Fruit fly (Drosophila melanogaster) whole organism, prepupa: ENCODE data around the gene vig.

Experiments
- CG10669 ChIP-seq: fragments of 200-800 bp; sonication (Bioruptor generic); optimal IDR thresholded peaks from 3 replicates; lab custom pipeline; 2018; ENCODE audit warnings: missing biosample characterization, mild to moderate bottlenecking, missing genetic modification characterization, moderate library complexity
- CG11294 ChIP-seq: fragments of 200-800 bp; sonication (Bioruptor generic); IDR thresholded peaks from 2 replicates; pipeline ENCODE4 v1.3.6; 2022; ENCODE audit warnings: missing biosample characterization, missing genetic modification characterization
- CG11762 ChIP-seq: fragments of 200-800 bp; sonication (Bioruptor generic); optimal IDR thresholded peaks from 3 replicates; lab custom pipeline; 2016; ENCODE audit warnings: missing biosample characterization, missing genetic modification characterization; ENCODE audit not compliant: insufficient read depth
- CG11902 ChIP-seq: fragments of 200-800 bp; sonication (Bioruptor generic); optimal IDR thresholded peaks from 3 replicates; lab custom pipeline; 2016; ENCODE audit warnings: missing biosample characterization, missing genetic modification characterization
- CG15336 ChIP-seq: fragments of 200-800 bp; sonication (Bioruptor generic); IDR thresholded peaks from 2 replicates; pipeline ENCODE4 v1.3.6; 2022; ENCODE audit warnings: missing biosample characterization, missing genetic modification characterization
- CG16779 ChIP-seq: fragments of 200-800 bp; sonication (Bioruptor generic); optimal IDR thresholded peaks from 3 replicates; lab custom pipeline; 2017; ENCODE audit warnings: missing biosample characterization, mild to moderate bottlenecking, missing genetic modification characterization
- CG32006 ChIP-seq: fragments of 200-800 bp; sonication (Bioruptor generic); optimal IDR thresholded peaks from 3 replicates; lab custom pipeline; 2017; ENCODE audit warnings: missing biosample characterization, mild to moderate bottlenecking, missing genetic modification characterization
- CG34406 ChIP-seq: fragments of 200-800 bp; sonication (Bioruptor generic); optimal IDR thresholded peaks from 3 replicates; lab custom pipeline; 2016; ENCODE audit warnings: missing biosample characterization, missing genetic modification characterization
- CG4318 ChIP-seq: fragments of 200-800 bp; sonication (Bioruptor generic); optimal IDR thresholded peaks from 3 replicates; lab custom pipeline; 2017; ENCODE audit warnings: missing biosample characterization, mild to moderate bottlenecking, missing genetic modification characterization
- CG6163 ChIP-seq: fragments of 200-800 bp; sonication (Bioruptor generic); IDR thresholded peaks from 3 replicates; pipeline ENCODE4 v1.3.6; 2022; ENCODE audit warnings: missing biosample characterization, missing genetic modification characterization
- CG6792 ChIP-seq: fragments of 200-800 bp; sonication (Bioruptor generic); optimal IDR thresholded peaks from 3 replicates; lab custom pipeline; 2016; ENCODE audit warnings: missing biosample characterization, missing genetic modification characterization
- CG6808 ChIP-seq: fragments of 200-800 bp; sonication (Bioruptor generic); optimal IDR thresholded peaks from 3 replicates; lab custom pipeline; 2017; ENCODE audit warnings: missing biosample characterization, missing genetic modification characterization, mild to moderate bottlenecking, moderate library complexity, missing genetic modification reagents
- CG6854 ChIP-seq: fragments of 200-800 bp; sonication (Bioruptor generic); optimal IDR thresholded peaks from 2 replicates; lab custom pipeline; 2017; ENCODE audit warnings: missing biosample characterization, mild to moderate bottlenecking, missing genetic modification characterization
- CG7368 ChIP-seq: fragments of 200-800 bp; sonication (Bioruptor generic); optimal IDR thresholded peaks from 3 replicates; lab custom pipeline; 2016; ENCODE audit warnings: missing biosample characterization, missing genetic modification characterization
- CG8119 ChIP-seq: fragments of 200-800 bp; sonication (Bioruptor generic); IDR thresholded peaks from 3 replicates; pipeline ENCODE4 v1.3.6; 2022; ENCODE audit warnings: missing biosample characterization, missing genetic modification characterization
- CG8319 ChIP-seq: fragments of 200-800 bp; sonication (Bioruptor generic); optimal IDR thresholded peaks from 3 replicates; lab custom pipeline; 2016; ENCODE audit warnings: missing biosample characterization, missing genetic modification characterization
- CG8632 ChIP-seq: fragments of 200-800 bp; sonication (Bioruptor generic); optimal IDR thresholded peaks from 3 replicates; lab custom pipeline; 2016; ENCODE audit warnings: missing biosample characterization, missing genetic modification characterization
- CG9139 ChIP-seq: fragments of 200-800 bp; sonication (Bioruptor generic); optimal IDR thresholded peaks from 3 replicates; lab custom pipeline; 2017; ENCODE audit warnings: missing biosample characterization, mild to moderate bottlenecking, missing genetic modification characterization
- Eip75B ChIP-seq: fragments of 200-800 bp; sonication (Bioruptor generic); optimal IDR thresholded peaks from 3 replicates; lab custom pipeline; 2016; ENCODE audit warnings: missing biosample characterization, missing genetic modification characterization
- Eip78C ChIP-seq: fragments of 200-800 bp; sonication (Bioruptor generic); peaks from one replicate; lab custom pipeline; 2016; ENCODE audit warnings: missing biosample characterization, missing genetic modification characterization
- Eip93F ChIP-seq: fragments of 200-800 bp; sonication (Bioruptor generic); optimal IDR thresholded peaks from 2 replicates; lab custom pipeline; 2016; ENCODE audit warnings: missing biosample characterization, mild to moderate bottlenecking, missing genetic modification characterization
- Ets21C ChIP-seq: fragments of 200-800 bp; sonication (Bioruptor generic); optimal IDR thresholded peaks from 3 replicates; lab custom pipeline; 2016; ENCODE audit warnings: missing biosample characterization, missing genetic modification characterization
- Ets96B ChIP-seq: fragments of 200-800 bp; optimal IDR thresholded peaks from 2 replicates; lab custom pipeline; 2019; ENCODE audit warnings: missing biosample characterization, mild to moderate bottlenecking, missing genetic modification characterization, moderate library complexity
- Gug ChIP-seq: fragments of 200-800 bp; sonication (Bioruptor generic); IDR thresholded peaks from 2 replicates; pipeline ENCODE4 v1.3.6; 2022; ENCODE audit warnings: missing biosample characterization, missing genetic modification characterization
- Hr39 ChIP-seq: fragments of 200-800 bp; sonication (Bioruptor generic); optimal IDR thresholded peaks from 2 replicates; lab custom pipeline; 2016; ENCODE audit warnings: missing biosample characterization, missing genetic modification characterization
- Lpt ChIP-seq: fragments of 200-800 bp; sonication (Bioruptor generic); optimal IDR thresholded peaks from 3 replicates; lab custom pipeline; 2016; ENCODE audit warnings: missing biosample characterization, missing genetic modification characterization
- Met ChIP-seq: fragments of 200-800 bp; sonication (Bioruptor generic); optimal IDR thresholded peaks from 3 replicates; lab custom pipeline; 2016; ENCODE audit warnings: missing biosample characterization, missing genetic modification characterization
- Smox ChIP-seq: fragments of 200-800 bp; sonication (Bioruptor generic); optimal IDR thresholded peaks from 3 replicates; lab custom pipeline; 2016; ENCODE audit warnings: missing biosample characterization, missing genetic modification characterization
- Sox102F ChIP-seq: fragments of 200-800 bp; sonication (Bioruptor generic); optimal IDR thresholded peaks from 2 replicates; lab custom pipeline; 2016; ENCODE audit warnings: missing biosample characterization, mild to moderate bottlenecking, missing genetic modification characterization
- Sox14 ChIP-seq: fragments of 200-800 bp; sonication (Bioruptor generic); optimal IDR thresholded peaks from 3 replicates; lab custom pipeline; 2016; ENCODE audit warnings: missing biosample characterization, missing genetic modification characterization
- Sox15 ChIP-seq: fragments of 200-800 bp; sonication (Bioruptor generic); optimal IDR thresholded peaks from 3 replicates; lab custom pipeline; 2016; ENCODE audit warnings: missing biosample characterization, missing genetic modification characterization
- acj6 ChIP-seq: fragments of 200-800 bp; sonication (Bioruptor generic); optimal IDR thresholded peaks from 3 replicates; lab custom pipeline; 2016; ENCODE audit warnings: missing biosample characterization, missing genetic modification characterization
- cyc ChIP-seq: fragments of 200-800 bp; sonication (Bioruptor generic); optimal IDR thresholded peaks from 3 replicates; lab custom pipeline; 2016; ENCODE audit warnings: missing biosample characterization, missing genetic modification characterization
- dac ChIP-seq: fragments of 200-800 bp; sonication (Bioruptor generic); optimal IDR thresholded peaks from 2 replicates; lab custom pipeline; 2017; ENCODE audit warnings: missing biosample characterization, mild to moderate bottlenecking, missing genetic modification characterization
- esn ChIP-seq: fragments of 200-800 bp; sonication (Bioruptor generic); optimal IDR thresholded peaks from 2 replicates; lab custom pipeline; 2016; ENCODE audit warnings: missing biosample characterization, mild to moderate bottlenecking, missing genetic modification characterization, moderate library complexity
- fd59A ChIP-seq: fragments of 200-800 bp; sonication (Bioruptor generic); optimal IDR thresholded peaks from 2 replicates; lab custom pipeline; 2017; ENCODE audit warnings: missing biosample characterization, mild to moderate bottlenecking, missing genetic modification characterization, missing genetic modification reagents
- fd85E ChIP-seq: fragments of 200-800 bp; sonication (Bioruptor generic); optimal IDR thresholded peaks from 3 replicates; lab custom pipeline; 2016; ENCODE audit warnings: missing biosample characterization, missing genetic modification characterization
- fkh ChIP-seq: fragments of 200-800 bp; sonication (Bioruptor generic); optimal IDR thresholded peaks from 3 replicates; lab custom pipeline; 2017; ENCODE audit warnings: missing biosample characterization, mild to moderate bottlenecking, missing genetic modification characterization, moderate library complexity
- pdm3 ChIP-seq: fragments of 200-800 bp; sonication (Bioruptor generic); optimal IDR thresholded peaks from 3 replicates; lab custom pipeline; 2016; ENCODE audit warnings: missing biosample characterization, missing genetic modification characterization
- ss ChIP-seq, 2 experiments: fragments of 200-800 bp; sonication (Bioruptor generic); optimal IDR thresholded peaks; 2 replicates in 1 of 2; 3 replicates in 1 of 2; lab custom pipeline; 2017 to 2018; ENCODE audit warnings: mild to moderate bottlenecking in 2 of 2, missing biosample characterization in 2 of 2, missing genetic modification characterization in 2 of 2, moderate library complexity in 1 of 2
- topi ChIP-seq: fragments of 200-800 bp; sonication (Bioruptor generic); optimal IDR thresholded peaks from 3 replicates; lab custom pipeline; 2016; ENCODE audit warnings: missing biosample characterization, missing genetic modification characterization
- vri ChIP-seq: fragments of 200-800 bp; sonication (Bioruptor generic); optimal IDR thresholded peaks from 3 replicates; lab custom pipeline; 2016; ENCODE audit warnings: missing biosample characterization, mild to moderate bottlenecking, missing genetic modification characterization

Gene vig

dm6 chr2L:15056359-15057220, 13.5 kb downstream of the vig start (continued):
- peak; percentile 64 for TF ChIP-seq dac
- peak; percentile 84 for TF ChIP-seq Ets96B
- TF ChIP-seq CG32006 (GFP tag; lab: Kevin White, UChicago) = peak; percentile 91
- peak; percentile 79 for TF ChIP-seq Smox (GFP tag; lab: Kevin White, UChicago)
- TF ChIP-seq acj6 (GFP tag; lab: Kevin White, UChicago) = peak; percentile 88
- TF ChIP-seq fkh (GFP tag; lab: Kevin White, UChicago) = peak; percentile 19
- TF ChIP-seq CG11294 (GFP tag; lab: Robert Waterston, UW) = peak; percentile 81; the same call in 1 of the 2 replicates
- TF ChIP-seq CG16779 (tag; lab: Kevin White, UChicago) = peak; percentile 62
- peak; percentile 82 for TF ChIP-seq cyc (GFP tag; lab: Kevin White, UChicago)
- peak; percentile 81 for TF ChIP-seq topi
- TF ChIP-seq Eip75B = peak; percentile 72
- TF ChIP-seq CG6163 = peak; percentile 89; the same call in 2 of the 3 replicates
- peak; percentile 72 for TF ChIP-seq CG4318
- peak; percentile 78 for TF ChIP-seq Lpt (GFP tag; lab: Kevin White, UChicago)
- TF ChIP-seq CG34406 (GFP tag; lab: Kevin White, UChicago) = peak; percentile 86
- TF ChIP-seq Gug (GFP tag; lab: Robert Waterston, UW) = peak; percentile 80
- TF ChIP-seq fd85E = no peak
- TF ChIP-seq fd59A (GFP tag; lab: Kevin White, UChicago) = peak; percentile 76
- TF ChIP-seq Eip93F (GFP tag; lab: Kevin White, UChicago) = peak; percentile 67
- peak; percentile 84 for TF ChIP-seq Sox102F
- peak; percentile 98 for TF ChIP-seq Eip78C (GFP tag; lab: Kevin White, UChicago)
- peak; percentile 89 to 90 for TF ChIP-seq ss (GFP tag; optimal IDR thresholded peaks at IDR 0.05; lab: Kevin White, UChicago)
- TF ChIP-seq Sox14 (GFP tag; lab: Kevin White, UChicago) = peak; percentile 71
- TF ChIP-seq CG6808 (GFP tag; lab: Kevin White, UChicago) = peak; percentile 90
- peak; percentile 47 for TF ChIP-seq Hr39
- peak; percentile 50 for TF ChIP-seq vri (GFP tag; lab: Kevin White, UChicago)
- TF ChIP-seq CG11902 (GFP tag; lab: Kevin White, UChicago) = peak; percentile 77
- peak; percentile 84 for TF ChIP-seq CG10669 (GFP tag; lab: Kevin White, UChicago)
- TF ChIP-seq CG15336 (GFP tag; lab: Robert Waterston, UW) = peak; percentile 94
- TF ChIP-seq Ets21C = peak; percentile 1
- TF ChIP-seq CG8119 = peak; percentile 94
- peak; percentile 67 for TF ChIP-seq CG6854 (GFP tag; lab: Kevin White, UChicago)
- TF ChIP-seq esn (GFP tag; lab: Kevin White, UChicago) = peak; percentile 90
- TF ChIP-seq Sox15 = peak; percentile 69

dm6 chr2L:15055105-15055504, 15.0 kb downstream of the vig start:
- TF ChIP-seq CG6163 (no peak), CG9139 (GFP tag; lab: Kevin White, UChicago) (no peak), CG11762 (GFP tag; lab: Kevin White, UChicago) (no peak), Hr39 (no peak), Sox15 (no peak), vri (GFP tag; lab: Kevin White, UChicago) (no peak), CG8319 (GFP tag; lab: Kevin White, UChicago) (no peak), CG16779 (tag; lab: Kevin White, UChicago) (no peak), pdm3 (GFP tag; lab: Kevin White, UChicago) (no peak), CG6808 (GFP tag; lab: Kevin White, UChicago) (no peak), CG6792 (GFP tag; lab: Kevin White, UChicago) (no peak), CG8632 (GFP tag; lab: Kevin White, UChicago) (no peak), topi (no peak), Met (GFP tag; lab: Kevin White, UChicago) (no peak), CG7368 (GFP tag; lab: Kevin White, UChicago) (no peak)
